Worm (Caenorhabditis elegans): ENCODE measurements around the gene ndua-5.

ce11 chrIV:9499636-9500035 is 25.1 kb downstream of the ndua-5 start:
- TF ChIP-seq nhr-90 (tag; optimal IDR thresholded peaks at IDR 0.05) (no peak), dox-1 (GFP tag; IDR thresholded peaks at IDR 0.05) (no peak), unc-62 (GFP tag; optimal IDR thresholded peaks at IDR 0.05) (no peak), ceh-58 (GFP tag; IDR thresholded peaks at IDR 0.05) (no peak), attf-5 (GFP tag; optimal IDR thresholded peaks at IDR 0.05) (no peak), F49E8.2 (tag; optimal IDR thresholded peaks at IDR 0.05; ENCODE audit: insufficient read depth) (no peak), dpl-1 (GFP tag; optimal IDR thresholded peaks at IDR 0.05) (no peak), pha-4 (tag; optimal IDR thresholded peaks at IDR 0.05) (no peak), D2030.7 (GFP tag; IDR thresholded peaks at IDR 0.05) (no peak), chd-7 (tag; optimal IDR thresholded peaks at IDR 0.05) (no peak)

Data from whole organism, young adult.